Fruit fly (Drosophila melanogaster): ENCODE results near the gene tna.

DNA sequence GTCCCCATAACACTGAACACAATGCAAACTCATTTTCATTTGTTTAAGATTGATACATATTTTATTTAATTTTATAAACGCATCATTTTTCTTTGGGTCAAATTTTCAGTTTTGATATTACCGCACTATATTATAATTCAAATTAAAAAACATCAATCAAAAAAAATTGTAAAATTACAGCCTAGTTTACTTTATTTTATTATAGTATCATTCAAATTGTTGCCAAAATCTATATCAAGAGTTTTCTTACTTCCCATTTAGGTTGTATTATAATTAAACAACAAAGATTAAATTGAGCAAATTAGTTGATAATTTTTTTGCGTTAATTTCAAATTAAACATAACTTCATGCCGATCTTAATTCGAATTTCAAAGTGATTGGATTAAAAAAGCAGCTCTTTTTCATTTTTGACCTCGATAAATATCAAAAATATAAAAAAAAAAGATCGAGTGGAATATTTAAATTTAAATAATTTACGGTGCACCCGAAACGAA, 16.6 kb downstream of the tna start:
- TF ChIP-seq Abd-B (GFP tag; optimal IDR thresholded peaks at IDR 0.05) (no peak), Sp1 (GFP tag; optimal IDR thresholded peaks at IDR 0.05) (peak; percentile 73), pan (optimal IDR thresholded peaks at IDR 0.05) (no peak), dmrt93B (GFP tag; optimal IDR thresholded peaks at IDR 0.05) (peak; percentile 46), Hr78 (GFP tag; optimal IDR thresholded peaks at IDR 0.05) (no peak), lola (GFP tag; optimal IDR thresholded peaks at IDR 0.05) (no peak), OdsH (GFP tag; optimal IDR thresholded peaks at IDR 0.05) (peak; percentile 28), CrebA (GFP tag; optimal IDR thresholded peaks at IDR 0.05; ENCODE audit: borderline replicate concordance) (no peak), h (GFP tag; optimal IDR thresholded peaks at IDR 0.05) (peak; percentile 28)
